Worm (Caenorhabditis elegans): ENCODE results near the gene zig-6.

DNA sequence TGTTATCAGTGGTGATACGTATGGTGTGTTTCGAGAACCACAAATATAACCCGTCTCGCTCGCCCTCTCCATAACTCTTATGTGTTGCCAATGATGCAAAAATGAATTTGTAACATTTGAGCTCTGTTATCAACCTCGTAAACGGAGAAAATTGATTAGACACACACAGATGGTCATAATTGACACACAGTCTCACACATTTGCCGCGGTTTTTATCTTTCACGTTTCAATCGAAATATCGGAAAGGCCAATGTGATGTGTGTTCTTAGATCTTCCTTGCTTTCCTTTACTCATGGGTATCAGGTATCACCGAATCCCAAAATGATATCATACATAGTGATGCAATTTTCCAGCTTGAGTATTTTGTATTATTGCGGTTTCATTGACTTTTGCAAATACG, 24.7 kb upstream of the zig-6 start:
- TF ChIP-seq nhr-11 (tag; optimal IDR thresholded peaks at IDR 0.05) (no peak), fos-1 (tag; optimal IDR thresholded peaks at IDR 0.05) (no peak), D1046.2 (GFP tag; IDR thresholded peaks at IDR 0.05) (no peak), egl-43 (GFP tag; IDR thresholded peaks at IDR 0.05) (no peak), nhr-41 (GFP tag; IDR thresholded peaks at IDR 0.05) (no peak), ama-1 (optimal IDR thresholded peaks at IDR 0.05) (no peak), lin-15B (tag; optimal IDR thresholded peaks at IDR 0.05) (no peak), Y75B8A.6 (GFP tag; IDR thresholded peaks at IDR 0.05) (no peak), nhr-102 (tag; optimal IDR thresholded peaks at IDR 0.05) (peak; percentile 46), Y48G9A.11 (GFP tag; IDR thresholded peaks at IDR 0.05) (no peak), aha-1 (tag) (peak; percentile 4), nhr-237 (tag; optimal IDR thresholded peaks at IDR 0.05) (no peak), nhr-42 (GFP tag; IDR thresholded peaks at IDR 0.05) (no peak)
